Worm (Caenorhabditis elegans) whole organism, L3 larva: ENCODE results near the gene T19C4.5.

Source experiments
- ama-1 ChIP-seq: fragments of 150-350 bp; optimal IDR thresholded peaks from 2 replicates; lab custom pipeline; 2018
- jun-1 ChIP-seq: fragments of 150-350 bp; optimal IDR thresholded peaks from 2 replicates; lab custom pipeline; 2014; ENCODE audit warnings: missing biosample characterization, missing genetic modification reagents, missing genetic modification characterization
- lin-15B ChIP-seq: fragments of 150-350 bp; optimal IDR thresholded peaks from 2 replicates; lab custom pipeline; 2014; ENCODE audit warnings: missing biosample characterization, missing genetic modification characterization
- nfya-1 ChIP-seq: sonication (generic microtip); optimal IDR thresholded peaks from 2 replicates; lab custom pipeline; 2017; ENCODE audit warnings: missing genetic modification characterization, mild to moderate bottlenecking, missing compliant biosample characterization, antibody characterized with exemption, moderate library complexity; ENCODE audit not compliant: insufficient read depth
- nhr-11 ChIP-seq: fragments of 150-350 bp; optimal IDR thresholded peaks from 2 replicates; lab custom pipeline; 2014; ENCODE audit warnings: missing biosample characterization, missing genetic modification characterization
- nhr-237 ChIP-seq: fragments of 150-350 bp; optimal IDR thresholded peaks from 2 replicates; lab custom pipeline; 2014; ENCODE audit warnings: missing biosample characterization, missing genetic modification characterization
- nhr-25 ChIP-seq: sonication (generic microtip); optimal IDR thresholded peaks from 2 replicates; lab custom pipeline; 2017; ENCODE audit warnings: missing biosample characterization, missing genetic modification characterization
- nhr-28 ChIP-seq: fragments of 150-350 bp; optimal IDR thresholded peaks from 2 replicates; lab custom pipeline; 2014; ENCODE audit warnings: missing biosample characterization, missing genetic modification characterization
- nhr-77 ChIP-seq: fragments of 150-350 bp; optimal IDR thresholded peaks from 2 replicates; lab custom pipeline; 2014; ENCODE audit warnings: missing biosample characterization, missing genetic modification characterization
- snpc-4 ChIP-seq: fragments of 150-350 bp; optimal IDR thresholded peaks from 2 replicates; lab custom pipeline; 2014; ENCODE audit warnings: missing biosample characterization, missing genetic modification characterization
- unc-62 ChIP-seq: fragments of 150-350 bp; sonication (generic microtip); optimal IDR thresholded peaks from 4 replicates; lab custom pipeline; 2014; ENCODE audit warnings: missing biosample characterization, missing genetic modification reagents, missing genetic modification characterization

DNA sequence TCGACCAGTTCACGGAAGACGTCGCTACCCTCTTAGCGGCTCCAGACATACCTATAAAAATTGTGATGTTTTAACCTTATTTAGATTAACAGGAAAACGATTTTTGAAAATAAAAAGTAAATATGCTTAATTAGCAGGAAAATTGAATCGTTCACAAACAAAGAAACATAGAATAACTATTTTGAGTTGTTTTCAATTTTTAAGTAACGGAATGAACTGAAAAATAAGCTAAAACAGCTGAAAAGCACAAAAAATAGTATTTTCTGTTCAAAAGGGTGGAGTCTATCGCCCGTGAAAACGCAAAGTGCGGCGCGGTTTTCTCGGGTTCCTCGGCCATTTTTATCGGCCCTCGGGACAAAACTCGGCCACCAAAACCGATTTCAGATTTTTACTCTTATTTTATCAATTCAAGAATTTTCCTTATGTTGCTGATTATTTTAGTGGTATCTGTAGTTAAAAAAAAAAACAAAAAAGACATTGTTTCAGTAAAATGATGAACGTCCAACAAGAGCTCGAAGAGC, 48.1 kb upstream of the T19C4.5 start, which contains the start of the genes atp-5 and lmtr-3:
- TF ChIP-seq jun-1 (tag; lab: Kevin White, UChicago) (no peak), unc-62 (no peak), ama-1 (no peak), nhr-25 (peak; percentile 64), nhr-11 (tag; lab: Kevin White, UChicago) (no peak), nhr-77 (tag; lab: Kevin White, UChicago) (no peak), nhr-237 (no peak), nfya-1 (tag; lab: Kevin White, UChicago) (peak; percentile 74), nhr-28 (tag; lab: Kevin White, UChicago) (no peak), snpc-4 (tag; lab: Kevin White, UChicago) (peak; percentile 81), lin-15B (tag; lab: Kevin White, UChicago) (peak; percentile 85)
